Fruit fly (Drosophila melanogaster) whole organism, embryonic: ENCODE results near the gene CG5665.

ENCODE experiments used
- Atf3 ChIP-seq: fragments of 200-800 bp; sonication (Bioruptor generic); optimal IDR thresholded peaks from 3 replicates; lab custom pipeline; 2016; ENCODE audit warnings: missing biosample characterization, missing genetic modification characterization
- CG12942 ChIP-seq: fragments of 200-800 bp; sonication (Bioruptor generic); optimal IDR thresholded peaks from 3 replicates; lab custom pipeline; 2016; ENCODE audit warnings: missing biosample characterization, missing genetic modification characterization
- CG13624 ChIP-seq: fragments of 200-800 bp; sonication (Bioruptor generic); optimal IDR thresholded peaks from 2 replicates; lab custom pipeline; 2016; ENCODE audit warnings: missing biosample characterization, missing genetic modification characterization
- CG1603 ChIP-seq: fragments of 200-800 bp; sonication (Bioruptor generic); optimal IDR thresholded peaks from 2 replicates; lab custom pipeline; 2019; ENCODE audit warnings: missing biosample characterization, mild to moderate bottlenecking, missing genetic modification characterization, moderate library complexity
- CG17829 ChIP-seq: fragments of 200-800 bp; optimal IDR thresholded peaks from 2 replicates; lab custom pipeline; 2019; ENCODE audit warnings: missing biosample characterization, mild to moderate bottlenecking, missing genetic modification characterization, moderate library complexity
- CG2129 ChIP-seq: fragments of 200-800 bp; sonication (Bioruptor generic); IDR thresholded peaks from 2 replicates; pipeline ENCODE4 v1.3.6; 2022; ENCODE audit warnings: missing biosample characterization, missing genetic modification characterization; ENCODE audit not compliant: partially characterized antibody
- CG2678 ChIP-seq: fragments of 200-800 bp; sonication (Bioruptor generic); optimal IDR thresholded peaks from 3 replicates; lab custom pipeline; 2019; ENCODE audit warnings: missing biosample characterization, mild to moderate bottlenecking, missing genetic modification characterization, moderate library complexity
- CG33557 ChIP-seq: fragments of 200-800 bp; sonication (Bioruptor generic); optimal IDR thresholded peaks from 2 replicates; lab custom pipeline; 2019; ENCODE audit warnings: missing biosample characterization, mild to moderate bottlenecking, missing genetic modification characterization, moderate library complexity
- CG3847 ChIP-seq: fragments of 200-800 bp; sonication (Bioruptor generic); IDR thresholded peaks from 2 replicates; pipeline ENCODE4 v1.3.6; 2022; ENCODE audit warnings: missing biosample characterization, missing genetic modification characterization
- CG6813 ChIP-seq: fragments of 200-800 bp; sonication (Bioruptor generic); optimal IDR thresholded peaks from 2 replicates; lab custom pipeline; 2017; ENCODE audit warnings: missing biosample characterization, missing genetic modification characterization, mild to moderate bottlenecking, moderate library complexity, missing genetic modification reagents
- E2f1 ChIP-seq: fragments of 200-800 bp; sonication (Bioruptor generic); IDR thresholded peaks from 2 replicates; pipeline ENCODE4 v1.3.6; 2022; ENCODE audit warnings: missing biosample characterization, missing genetic modification characterization
- Ets65A ChIP-seq: fragments of 200-800 bp; sonication (Bioruptor generic); peaks from one replicate; lab custom pipeline; 2016; ENCODE audit warnings: missing biosample characterization, missing genetic modification characterization
- Gsc ChIP-seq: fragments of 200-800 bp; sonication (Bioruptor generic); IDR thresholded peaks from 2 replicates; pipeline ENCODE4 v1.3.6; 2022; ENCODE audit warnings: missing biosample characterization, missing genetic modification characterization
- Gug ChIP-seq: fragments of 200-800 bp; sonication (Bioruptor generic); IDR thresholded peaks from 4 replicates; pipeline ENCODE4 v1.3.6; 2022; ENCODE audit warnings: missing biosample characterization, missing genetic modification characterization
- Hmr ChIP-seq: fragments of 200-800 bp; sonication (Bioruptor generic); optimal IDR thresholded peaks from 3 replicates; lab custom pipeline; 2017; ENCODE audit warnings: mild to moderate bottlenecking, missing biosample characterization, missing genetic modification reagents, missing genetic modification characterization
- Hr3 ChIP-seq: fragments of 200-800 bp; sonication (Bioruptor generic); optimal IDR thresholded peaks from 3 replicates; lab custom pipeline; 2016; ENCODE audit warnings: missing biosample characterization, missing genetic modification characterization
- Hr51 ChIP-seq, 2 experiments: fragments of 200-800 bp; sonication (Bioruptor generic); optimal IDR thresholded peaks; 2 replicates in 1 of 2; 3 replicates in 1 of 2; lab custom pipeline; 2016 to 2018; ENCODE audit warnings: missing biosample characterization in 2 of 2, missing genetic modification characterization in 2 of 2, mild to moderate bottlenecking in 1 of 2, moderate library complexity in 1 of 2
- Kr ChIP-seq: fragments of 200-800 bp; sonication (Bioruptor generic); optimal IDR thresholded peaks from 2 replicates; lab custom pipeline; 2017; ENCODE audit warnings: missing biosample characterization, mild to moderate bottlenecking, missing genetic modification characterization
- MBD-R2 ChIP-seq: fragments of 200-800 bp; sonication (Bioruptor generic); IDR thresholded peaks from 2 replicates; pipeline ENCODE4 v1.3.6; 2022; ENCODE audit warnings: missing biosample characterization, missing genetic modification characterization
- Mrtf ChIP-seq: fragments of 200-800 bp; sonication (Bioruptor generic); IDR thresholded peaks from 3 replicates; pipeline ENCODE4 v1.3.6; 2022; ENCODE audit warnings: missing biosample characterization, missing genetic modification characterization
- NFAT ChIP-seq: fragments of 200-800 bp; sonication (Bioruptor generic); IDR thresholded peaks from 2 replicates; pipeline ENCODE4 v1.3.6; 2022; ENCODE audit warnings: missing biosample characterization, missing genetic modification characterization
- NK7.1 ChIP-seq: fragments of 200-800 bp; sonication (Bioruptor generic); optimal IDR thresholded peaks from 3 replicates; lab custom pipeline; 2016; ENCODE audit warnings: missing biosample characterization, missing genetic modification characterization
- Nf-YB ChIP-seq: fragments of 200-800 bp; sonication (Bioruptor generic); optimal IDR thresholded peaks from 3 replicates; lab custom pipeline; 2019; ENCODE audit warnings: missing biosample characterization, mild to moderate bottlenecking, missing genetic modification characterization, moderate library complexity
- PHDP ChIP-seq: fragments of 200-800 bp; sonication (Bioruptor generic); optimal IDR thresholded peaks from 3 replicates; lab custom pipeline; 2018; ENCODE audit warnings: missing biosample characterization, mild to moderate bottlenecking, missing genetic modification characterization, moderate library complexity
- Sin3A ChIP-seq: fragments of >200 bp; optimal IDR thresholded peaks from 2 replicates; lab custom pipeline; 2018
- Sox100B ChIP-seq: fragments of 200-800 bp; sonication (Bioruptor generic); optimal IDR thresholded peaks from 3 replicates; lab custom pipeline; 2018; ENCODE audit warnings: missing biosample characterization, mild to moderate bottlenecking, missing genetic modification characterization
- Sox102F ChIP-seq: fragments of 200-800 bp; sonication (Bioruptor generic); optimal IDR thresholded peaks from 2 replicates; lab custom pipeline; 2018; ENCODE audit warnings: missing biosample characterization, mild to moderate bottlenecking, missing genetic modification characterization, moderate library complexity
- aop ChIP-seq: fragments of 200-800 bp; sonication (Bioruptor generic); IDR thresholded peaks from 2 replicates; pipeline ENCODE4 v1.3.6; 2022; ENCODE audit warnings: missing biosample characterization, missing genetic modification characterization
- ara ChIP-seq: fragments of 200-800 bp; sonication (Bioruptor generic); IDR thresholded peaks from 2 replicates; pipeline ENCODE4 v1.3.6; 2022; ENCODE audit warnings: missing biosample characterization, missing genetic modification characterization
- ato ChIP-seq: fragments of 200-800 bp; sonication (Bioruptor generic); IDR thresholded peaks from 2 replicates; pipeline ENCODE4 v1.3.6; 2022; ENCODE audit warnings: missing biosample characterization, missing genetic modification characterization; ENCODE audit not compliant: partially characterized antibody
- bab2 ChIP-seq: fragments of 200-800 bp; sonication (Bioruptor generic); optimal IDR thresholded peaks from 2 replicates; lab custom pipeline; 2016; ENCODE audit warnings: missing biosample characterization, missing genetic modification characterization
- bbx ChIP-seq: fragments of 200-800 bp; sonication (Bioruptor generic); IDR thresholded peaks from 2 replicates; pipeline ENCODE4 v1.3.6; 2022; ENCODE audit warnings: missing biosample characterization, missing genetic modification characterization; ENCODE audit not compliant: partially characterized antibody
- croc ChIP-seq: fragments of 200-800 bp; sonication (Bioruptor generic); conservative IDR thresholded peaks from 3 replicates; pipeline ENCODE4 v1.3.6; 2022; ENCODE audit warnings: missing biosample characterization, missing genetic modification characterization
- fru ChIP-seq: fragments of >200 bp; optimal IDR thresholded peaks from 2 replicates; lab custom pipeline; 2017
- gem ChIP-seq: fragments of 200-800 bp; sonication (Bioruptor generic); optimal IDR thresholded peaks from 2 replicates; lab custom pipeline; 2019; ENCODE audit warnings: missing biosample characterization, mild to moderate bottlenecking, missing genetic modification characterization, moderate library complexity
- gfzf ChIP-seq: fragments of 200-800 bp; sonication (Bioruptor generic); optimal IDR thresholded peaks from 2 replicates; lab custom pipeline; 2016; ENCODE audit warnings: missing biosample characterization, mild to moderate bottlenecking, missing genetic modification characterization, moderate library complexity
- ham ChIP-seq: fragments of 200-800 bp; sonication (Bioruptor generic); IDR thresholded peaks from 2 replicates; pipeline ENCODE4 v1.3.6; 2022; ENCODE audit warnings: missing biosample characterization, missing genetic modification characterization
- inv ChIP-seq: fragments of 200-800 bp; sonication (Bioruptor generic); IDR thresholded peaks from 2 replicates; pipeline ENCODE4 v1.3.6; 2022; ENCODE audit warnings: missing biosample characterization, missing genetic modification characterization; ENCODE audit not compliant: partially characterized antibody
- ken ChIP-seq: fragments of 200-800 bp; sonication (Bioruptor generic); IDR thresholded peaks from 3 replicates; pipeline ENCODE4 v1.3.6; 2022; ENCODE audit warnings: missing biosample characterization, missing genetic modification characterization
- lola ChIP-seq, 3 experiments: fragments of >200 bp in 2 of 3; fragments of 200-800 bp in 1 of 3; sonication (Bioruptor generic) in 1 of 3; optimal IDR thresholded peaks; 2 replicates each; lab custom pipeline; 2017 to 2019; ENCODE audit warnings: missing biosample characterization in 3 of 3, missing genetic modification characterization in 3 of 3, mild to moderate bottlenecking in 1 of 3, moderate library complexity in 1 of 3
- lov ChIP-seq, 2 experiments: fragments of 200-800 bp in 1 of 2; fragments of >200 bp in 1 of 2; sonication (Bioruptor generic) in 1 of 2; IDR thresholded peaks in 1 of 2; optimal IDR thresholded peaks in 1 of 2; 2 replicates in 1 of 2; 3 replicates in 1 of 2; pipeline versions ENCODE4 v1.3.6 to Lab custom; 2017 to 2022; ENCODE audit warnings: missing biosample characterization in 1 of 2, missing genetic modification characterization in 1 of 2
- nerfin-1 ChIP-seq: fragments of 200-800 bp; sonication (Bioruptor generic); optimal IDR thresholded peaks from 3 replicates; lab custom pipeline; 2019; ENCODE audit warnings: missing biosample characterization, mild to moderate bottlenecking, missing genetic modification characterization, moderate library complexity
- nom ChIP-seq: fragments of 200-800 bp; sonication (Bioruptor generic); optimal IDR thresholded peaks from 2 replicates; lab custom pipeline; 2017; ENCODE audit warnings: missing biosample characterization, missing genetic modification characterization, mild to moderate bottlenecking, moderate library complexity, missing genetic modification reagents
- row ChIP-seq: fragments of 200-800 bp; sonication (Bioruptor generic); IDR thresholded peaks from 3 replicates; pipeline ENCODE4 v1.3.6; 2022; ENCODE audit warnings: missing biosample characterization, missing genetic modification characterization
- so ChIP-seq: fragments of 200-800 bp; sonication (Bioruptor generic); IDR thresholded peaks from 3 replicates; pipeline ENCODE4 v1.3.6; 2022; ENCODE audit warnings: missing biosample characterization, missing genetic modification characterization
- trh ChIP-seq: fragments of 200-800 bp; sonication (Bioruptor generic); optimal IDR thresholded peaks from 2 replicates; lab custom pipeline; 2016; ENCODE audit warnings: missing biosample characterization, missing genetic modification characterization
- vnd ChIP-seq: fragments of 200-800 bp; sonication (Bioruptor generic); IDR thresholded peaks from 3 replicates; pipeline ENCODE4 v1.3.6; 2022; ENCODE audit warnings: missing biosample characterization, missing genetic modification characterization; ENCODE audit not compliant: partially characterized antibody
- vvl ChIP-seq: fragments of 200-800 bp; sonication (Bioruptor generic); IDR thresholded peaks from 2 replicates; pipeline ENCODE4 v1.3.6; 2022; ENCODE audit warnings: missing biosample characterization, missing genetic modification characterization
- zf30C ChIP-seq: fragments of 200-800 bp; sonication (Bioruptor generic); optimal IDR thresholded peaks from 3 replicates; lab custom pipeline; 2018; ENCODE audit warnings: missing biosample characterization, mild to moderate bottlenecking, missing genetic modification characterization

The CG5665 gene

dm6 chr3L:20384086-20384810 lies 25.9 kb downstream of the CG5665 start, which contains the start of the genes CG5498 and fbl (continued):
- TF ChIP-seq Nf-YB (GFP tag; lab: Kevin White, UChicago) (no peak), CG12942 (GFP tag; lab: Kevin White, UChicago) (peak; percentile 38), Sox102F (GFP tag; lab: Kevin White, UChicago) (peak; percentile 64), vnd (no peak), zf30C (no peak), bab2 (GFP tag; lab: Kevin White, UChicago) (peak; percentile 53), PHDP (tag; lab: Kevin White, UChicago) (peak; percentile 70), aop (GFP tag; lab: Robert Waterston, UW) (no peak), NK7.1 (GFP tag; lab: Kevin White, UChicago) (no peak), Gsc (GFP tag; lab: Robert Waterston, UW) (no peak), Sin3A (lab: Kevin White, UChicago) (no peak), CG6813 (GFP tag; lab: Kevin White, UChicago) (no peak), lola (GFP tag; optimal IDR thresholded peaks at IDR 0.05; lab: Kevin White, UChicago) (peak in 1 of 3 experiments; percentile 67), CG2129 (no peak), Sox100B (GFP tag; lab: Kevin White, UChicago) (peak; percentile 73), Hr3 (GFP tag; lab: Kevin White, UChicago) (peak; percentile 64), E2f1 (GFP tag; lab: Robert Waterston, UW) (no peak; the same call in 1 of the 2 replicates), lov (optimal IDR thresholded peaks at IDR 0.05; lab: Kevin White, UChicago) (no peak), lov (GFP tag; IDR thresholded peaks at IDR 0.05; lab: Robert Waterston, UW) (no peak), Gug (no peak), croc (GFP tag; lab: Robert Waterston, UW) (no peak), MBD-R2 (GFP tag; lab: Robert Waterston, UW) (peak; percentile 75), gfzf (GFP tag; lab: Kevin White, UChicago) (peak; percentile 17), Hmr (GFP tag; lab: Kevin White, UChicago) (peak; percentile 78), row (GFP tag; lab: Robert Waterston, UW) (peak; percentile 56), ato (GFP tag; lab: Robert Waterston, UW) (no peak), Ets65A (peak; percentile 86), vvl (GFP tag; lab: Robert Waterston, UW) (peak; percentile 72), CG33557 (GFP tag; lab: Kevin White, UChicago) (peak; percentile 61), gem (tag; lab: Kevin White, UChicago) (peak; percentile 83), ham (GFP tag; lab: Robert Waterston, UW) (no peak), Mrtf (GFP tag; lab: Robert Waterston, UW) (no peak), bbx (GFP tag; lab: Robert Waterston, UW) (no peak), CG1603 (tag; lab: Kevin White, UChicago) (peak; percentile 4), CG3847 (peak; percentile 56), nom (GFP tag; lab: Kevin White, UChicago) (no peak), nerfin-1 (tag; lab: Kevin White, UChicago) (peak; percentile 32), Hr51 (GFP tag; optimal IDR thresholded peaks at IDR 0.05; lab: Kevin White, UChicago) (peak; percentile 57 to 70), NFAT (GFP tag; lab: Robert Waterston, UW) (peak; percentile 38; the same call in 1 of the 2 replicates), CG2678 (peak; percentile 79), Kr (GFP tag; lab: Kevin White, UChicago) (no peak), CG13624 (GFP tag; lab: Kevin White, UChicago) (peak; percentile 62), Atf3 (GFP tag; lab: Kevin White, UChicago) (no peak), trh (GFP tag; lab: Kevin White, UChicago) (no peak), fru (no peak), inv (GFP tag; lab: Robert Waterston, UW) (no peak), ken (no peak), ara (GFP tag; lab: Robert Waterston, UW) (0 out of 2 replicates have a peak, but pooled peaks have one; percentile 4), so (GFP tag; lab: Robert Waterston, UW) (no peak), CG17829 (tag; lab: Kevin White, UChicago) (peak; percentile 74)
